Worm (Caenorhabditis elegans): ENCODE measurements around the gene cyn-2.

Gene cyn-2

DNA sequence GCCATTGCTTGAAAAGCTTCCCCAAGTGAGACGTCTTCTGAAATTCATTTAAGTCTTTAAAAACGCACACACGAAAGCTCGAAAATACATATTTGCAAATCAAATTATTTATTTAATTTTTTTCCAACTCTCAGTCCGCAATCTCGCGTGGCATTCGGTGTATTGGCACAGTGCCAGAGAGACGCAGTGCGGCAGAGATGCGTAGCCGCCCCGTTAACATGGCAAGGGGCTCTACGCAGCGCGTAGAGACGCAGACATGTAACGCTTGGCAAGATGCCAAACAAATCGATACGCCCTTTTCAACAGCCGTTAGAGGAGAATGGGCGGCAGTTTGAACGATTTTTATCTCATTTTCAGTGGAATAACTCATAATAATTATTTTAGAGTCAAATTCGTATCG, 48.9 kb upstream of the cyn-2 start, which contains the start of the genes drr-2 and set-16 (continued):
- TF ChIP-seq B0336.3 (GFP tag; IDR thresholded peaks at IDR 0.05): peak; percentile 100
- peak; percentile 95 for TF ChIP-seq F23B12.7 (tag; optimal IDR thresholded peaks at IDR 0.05; ENCODE audit: insufficient read depth)
- peak; percentile 93 for TF ChIP-seq lin-26 (GFP tag; IDR thresholded peaks at IDR 0.05)
- peak; percentile 99 for TF ChIP-seq nfyb-1 (GFP tag; IDR thresholded peaks at IDR 0.05)
- peak; percentile 41 to 75 for TF ChIP-seq rec-8 (tag; optimal IDR thresholded peaks at IDR 0.05)
- peak; percentile 89 for TF ChIP-seq ztf-6 (GFP tag; IDR thresholded peaks at IDR 0.05)
- no peak for TF ChIP-seq ceh-40 (GFP tag; IDR thresholded peaks at IDR 0.05)
- peak; percentile 95 for TF ChIP-seq Y56A3A.18 (GFP tag; IDR thresholded peaks at IDR 0.05)
- TF ChIP-seq ZK185.1 (tag; optimal IDR thresholded peaks at IDR 0.05; ENCODE audit: poor library complexity, severe bottlenecking): no peak
- peak; percentile 82 for TF ChIP-seq lsy-27 (tag; optimal IDR thresholded peaks at IDR 0.05; ENCODE audit: borderline replicate concordance, insufficient read depth)
- TF ChIP-seq pbrm-1 (GFP tag; IDR thresholded peaks at IDR 0.05): peak; percentile 100
- TF ChIP-seq ztf-25 (GFP tag; IDR thresholded peaks at IDR 0.05): no peak
- TF ChIP-seq lin-54 (GFP tag; optimal IDR thresholded peaks at IDR 0.05): peak; percentile 99
- TF ChIP-seq F49E8.2 (tag; optimal IDR thresholded peaks at IDR 0.05; ENCODE audit: insufficient read depth): peak; percentile 98
- peak; percentile 75 for TF ChIP-seq T26A5.8 (tag; optimal IDR thresholded peaks at IDR 0.05)
- no peak for TF ChIP-seq F55B11.4 (tag; optimal IDR thresholded peaks at IDR 0.05; ENCODE audit: borderline replicate concordance, insufficient read depth)
- peak; percentile 91 for TF ChIP-seq F33H1.4 (GFP tag; IDR thresholded peaks at IDR 0.05)
- no peak for TF ChIP-seq sdz-38 (tag; optimal IDR thresholded peaks at IDR 0.05)
- no peak for TF ChIP-seq ceh-58 (GFP tag; IDR thresholded peaks at IDR 0.05)
- no peak for TF ChIP-seq sptf-2 (GFP tag; optimal IDR thresholded peaks at IDR 0.05)
- TF ChIP-seq nhr-27 (tag; optimal IDR thresholded peaks at IDR 0.05): peak; percentile 68
- no peak for TF ChIP-seq nfya-1 (tag; optimal IDR thresholded peaks at IDR 0.05; ENCODE audit: borderline replicate concordance, insufficient read depth)
- TF ChIP-seq aptf-3 (GFP tag; IDR thresholded peaks at IDR 0.05): no peak
- TF ChIP-seq ceh-27 (GFP tag; optimal IDR thresholded peaks at IDR 0.05): peak; percentile 99
- TF ChIP-seq nhr-120 (GFP tag; IDR thresholded peaks at IDR 0.05): peak; percentile 95; the same call in 1 of the 2 replicates
- peak; percentile 98 for TF ChIP-seq C17E4.6 (GFP tag; IDR thresholded peaks at IDR 0.05)
- peak; percentile 75 for TF ChIP-seq Y53F4B.3 (GFP tag; IDR thresholded peaks at IDR 0.05)
- TF ChIP-seq xnd-1 (tag; optimal IDR thresholded peaks at IDR 0.05): peak; percentile 88
- TF ChIP-seq gei-17 (GFP tag; optimal IDR thresholded peaks at IDR 0.05): peak; percentile 93

DNA sequence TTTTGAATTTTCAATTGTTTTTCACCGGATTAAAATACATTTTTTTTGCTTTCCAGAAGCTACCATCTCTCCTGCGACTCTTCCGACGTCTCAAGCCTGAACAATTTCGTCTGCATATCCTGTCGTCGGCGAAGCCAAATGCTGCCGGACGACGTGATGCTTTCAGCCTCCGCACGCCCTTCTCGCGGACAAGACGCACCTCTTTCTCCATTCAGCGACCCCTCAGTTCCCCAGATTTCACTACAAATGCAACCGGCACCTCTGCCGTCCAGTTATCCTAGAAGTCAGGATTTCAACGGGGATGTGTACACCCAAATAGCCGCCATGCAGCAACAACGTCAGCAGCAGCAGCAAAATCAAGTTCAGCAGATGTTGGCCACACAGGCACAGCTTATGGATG, 48.2 kb upstream of the cyn-2 start:
- TF ChIP-seq gei-17 (GFP tag; optimal IDR thresholded peaks at IDR 0.05) (no peak), zfh-2 (GFP tag; conservative IDR thresholded peaks at IDR 0.05) (peak; percentile 59)

- TF ChIP-seq pbrm-1 (GFP tag; IDR thresholded peaks at IDR 0.05): no peak
- no peak for TF ChIP-seq fkh-3 (tag; optimal IDR thresholded peaks at IDR 0.05)
- TF ChIP-seq cebp-1 (GFP tag; IDR thresholded peaks at IDR 0.05): no peak
- TF ChIP-seq cebp-1 (tag; optimal IDR thresholded peaks at IDR 0.05): no peak
- TF ChIP-seq rec-8 (tag; optimal IDR thresholded peaks at IDR 0.05): no peak
- no peak for TF ChIP-seq bed-2 (GFP tag; IDR thresholded peaks at IDR 0.05)
- no peak for TF ChIP-seq nfya-2 (GFP tag; IDR thresholded peaks at IDR 0.05)
- TF ChIP-seq let-607 (tag; optimal IDR thresholded peaks at IDR 0.05): no peak
- 0 out of 2 replicates have a peak, but pooled peaks have one; percentile 11 for TF ChIP-seq Y95B8A.8 (GFP tag; IDR thresholded peaks at IDR 0.05)
- no peak for TF ChIP-seq ceh-91 (GFP tag; IDR thresholded peaks at IDR 0.05)
- no peak for TF ChIP-seq F49E8.2 (tag; optimal IDR thresholded peaks at IDR 0.05; ENCODE audit: insufficient read depth)
- TF ChIP-seq hsf-1 (GFP tag; IDR thresholded peaks at IDR 0.05): no peak
- TF ChIP-seq ztf-22 (GFP tag; optimal IDR thresholded peaks at IDR 0.05): no peak
- TF ChIP-seq B0336.3 (GFP tag; IDR thresholded peaks at IDR 0.05): no peak
- peak; percentile 77 for TF ChIP-seq egrh-3 (GFP tag; IDR thresholded peaks at IDR 0.05)
- TF ChIP-seq ccch-3 (GFP tag; optimal IDR thresholded peaks at IDR 0.05): no peak
- TF ChIP-seq lin-35 (GFP tag; optimal IDR thresholded peaks at IDR 0.05): no peak
- TF ChIP-seq hmg-20 (GFP tag; IDR thresholded peaks at IDR 0.05): no peak
- TF ChIP-seq ztf-6 (GFP tag; IDR thresholded peaks at IDR 0.05): 0 out of 2 replicates have a peak, but pooled peaks have one; percentile 8
Observed at ce11 chrIII:13645885-13646488, 46.5 kb upstream of the cyn-2 start.
